Fruit fly (Drosophila melanogaster): Measurements from ENCODE around the gene CG43965.

CG43965 gene

dm6 chr3L:8741051-8741468, 15.5 kb upstream of the CG43965 start (continued):
- TF ChIP-seq CG14014 (GFP tag; IDR thresholded peaks at IDR 0.05) (peak; percentile 25; the same call in 1 of the 2 replicates), Aef1 (GFP tag; IDR thresholded peaks at IDR 0.05) (no peak), YL-1 (GFP tag; optimal IDR thresholded peaks at IDR 0.05) (peak; percentile 5), CG11695 (GFP tag; IDR thresholded peaks at IDR 0.05) (no peak), NC2α (GFP tag; optimal IDR thresholded peaks at IDR 0.05) (no peak), Lpt (GFP tag; optimal IDR thresholded peaks at IDR 0.05) (no peak), pzg (GFP tag; optimal IDR thresholded peaks at IDR 0.05) (no peak), gcm2 (GFP tag; optimal IDR thresholded peaks at IDR 0.05) (no peak), slp2 (GFP tag; optimal IDR thresholded peaks at IDR 0.05) (no peak), CG3847 (GFP tag; IDR thresholded peaks at IDR 0.05) (no peak), crc (GFP tag; optimal IDR thresholded peaks at IDR 0.05) (no peak), HLHmδ (GFP tag; optimal IDR thresholded peaks at IDR 0.05) (no peak), hth (optimal IDR thresholded peaks at IDR 0.05) (no peak), CG8944 (GFP tag; optimal IDR thresholded peaks at IDR 0.05) (no peak), CG2889 (GFP tag; IDR thresholded peaks at IDR 0.05) (no peak), CG4424 (GFP tag; optimal IDR thresholded peaks at IDR 0.05) (no peak), da (GFP tag; optimal IDR thresholded peaks at IDR 0.05) (no peak), CG12071 (GFP tag; optimal IDR thresholded peaks at IDR 0.05) (peak; percentile 49), Neu2 (GFP tag; optimal IDR thresholded peaks at IDR 0.05; ENCODE audit: borderline replicate concordance) (no peak), Trl (optimal IDR thresholded peaks at IDR 0.05) (no peak), Trl (GFP tag; optimal IDR thresholded peaks at IDR 0.05) (no peak), ttk (GFP tag; IDR thresholded peaks at IDR 0.05) (no peak; the same call in 1 of the 2 replicates), Scr (GFP tag; IDR thresholded peaks at IDR 0.05; ENCODE audit: partially characterized antibody) (no peak), en (GFP tag; optimal IDR thresholded peaks at IDR 0.05) (no peak), sima (GFP tag; optimal IDR thresholded peaks at IDR 0.05) (no peak), Camta (GFP tag; optimal IDR thresholded peaks at IDR 0.05) (no peak), CG14860 (GFP tag; IDR thresholded peaks at IDR 0.05; ENCODE audit: partially characterized antibody) (no peak), CG12744 (GFP tag; optimal IDR thresholded peaks at IDR 0.05) (peak; percentile 52), CG14965 (GFP tag; optimal IDR thresholded peaks at IDR 0.05; ENCODE audit: borderline replicate concordance) (no peak), disco-r (GFP tag; optimal IDR thresholded peaks at IDR 0.05) (no peak), Doc2 (GFP tag; IDR thresholded peaks at IDR 0.05) (no peak), Mes4 (GFP tag; optimal IDR thresholded peaks at IDR 0.05) (no peak), ase (GFP tag; IDR thresholded peaks at IDR 0.05) (no peak), E2f1 (GFP tag; IDR thresholded peaks at IDR 0.05) (no peak), CG8281 (tag; optimal IDR thresholded peaks at IDR 0.05) (no peak), rib (GFP tag; IDR thresholded peaks at IDR 0.05) (peak; percentile 50; the same call in 1 of the 2 replicates), danr (GFP tag; IDR thresholded peaks at IDR 0.05) (0 out of 2 replicates have a peak, but pooled peaks have one; percentile 8), Drgx (GFP tag; IDR thresholded peaks at IDR 0.05) (no peak), Chrac-16 (GFP tag; optimal IDR thresholded peaks at IDR 0.05) (no peak), tap (tag; optimal IDR thresholded peaks at IDR 0.05) (no peak), bigmax (GFP tag; optimal IDR thresholded peaks at IDR 0.05) (no peak), pb (GFP tag; optimal IDR thresholded peaks at IDR 0.05) (no peak), Antp (GFP tag; optimal IDR thresholded peaks at IDR 0.05) (no peak), inv (GFP tag; IDR thresholded peaks at IDR 0.05; ENCODE audit: partially characterized antibody) (no peak), CG8388 (GFP tag; optimal IDR thresholded peaks at IDR 0.05) (no peak), hkb (optimal IDR thresholded peaks at IDR 0.05) (no peak), hkb (GFP tag; IDR thresholded peaks at IDR 0.05) (peak; percentile 37; the same call in 1 of the 2 replicates), CG9727 (GFP tag; optimal IDR thresholded peaks at IDR 0.05) (no peak), Ssrp (tag; optimal IDR thresholded peaks at IDR 0.05) (no peak), dimm (GFP tag; IDR thresholded peaks at IDR 0.05) (no peak), CG2712 (tag; optimal IDR thresholded peaks at IDR 0.05) (no peak), CG12769 (tag; optimal IDR thresholded peaks at IDR 0.05) (peak; percentile 71), D19A (tag; optimal IDR thresholded peaks at IDR 0.05) (no peak), Gug (GFP tag; IDR thresholded peaks at IDR 0.05) (no peak)
